Worm (Caenorhabditis elegans): ENCODE results near the gene fbxa-52.
"Not testable (repeated sequence)": the region's sequence is repeated elsewhere in the genome, so short reads cannot be mapped to it uniquely, and the experiment has no call there.

fbxa-52 gene

ce11 chrX:1687079-1687478 is 25.4 kb downstream of the fbxa-52 start, which contains the start of gene C36C9.11:
C36C9.11 (plus strand) TSS chrX:1687379.
- not testable (repeated sequence) for TF ChIP-seq pha-4 (tag; optimal IDR thresholded peaks at IDR 0.05); hlh-13 (GFP tag; optimal IDR thresholded peaks at IDR 0.05); pat-9 (tag; optimal IDR thresholded peaks at IDR 0.05)

DNA sequence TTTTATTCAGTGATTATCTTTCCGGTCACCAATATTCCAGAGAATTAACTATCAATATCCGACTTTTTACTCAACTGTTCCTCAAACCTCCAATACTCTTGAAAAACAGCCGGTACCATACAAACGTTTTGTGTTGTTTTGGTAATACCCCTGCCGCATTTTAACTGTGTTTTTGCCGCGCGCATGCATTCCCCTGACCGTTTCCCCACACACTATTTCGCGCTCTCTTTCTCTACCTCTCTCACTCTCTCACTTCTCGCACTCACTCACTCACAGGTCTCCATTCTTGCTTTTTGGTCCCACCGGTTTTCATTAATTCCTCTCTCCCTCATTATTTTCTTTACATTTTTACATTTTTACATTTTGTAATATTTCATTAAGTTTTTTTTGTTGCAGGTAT is 29.9 kb downstream of the fbxa-52 start, which contains the start of gene meg-4:
Gene meg-4 (plus strand): TSS at position 397 of the 400 bp plus-strand sequence.
- no peak for TF ChIP-seq pros-1 (tag; optimal IDR thresholded peaks at IDR 0.05)
- peak; percentile 84 for TF ChIP-seq sdc-2 (tag; optimal IDR thresholded peaks at IDR 0.05)

DNA sequence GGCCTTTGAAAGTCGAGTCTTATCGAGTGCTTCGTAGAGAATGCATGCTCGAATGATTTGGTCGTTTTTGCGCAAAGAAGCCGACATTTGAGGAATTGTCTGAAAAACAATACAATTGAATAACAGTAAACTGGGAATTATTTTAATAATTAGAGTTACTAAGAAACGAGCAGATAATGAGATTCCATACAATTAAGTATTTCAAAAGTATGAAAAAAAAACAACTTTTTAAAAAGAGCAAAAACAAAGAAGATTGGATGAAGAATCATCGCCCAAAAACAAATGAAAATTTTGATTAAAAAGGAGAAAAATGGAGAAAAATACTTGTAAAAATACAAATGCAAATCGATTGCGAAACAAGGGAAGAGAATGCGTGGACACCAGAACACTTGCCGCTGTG is 34.4 kb downstream of the fbxa-52 start, which contains the start of gene fbxa-170:
Gene fbxa-170 (minus strand): TSS at position 101 of the 400 bp plus-strand sequence.
- TF ChIP-seq ceh-2 (tag; optimal IDR thresholded peaks at IDR 0.05): no peak
- no peak for TF ChIP-seq ceh-30 (tag; optimal IDR thresholded peaks at IDR 0.05)
- no peak for TF ChIP-seq ceh-45 (GFP tag; IDR thresholded peaks at IDR 0.05)
- no peak for TF ChIP-seq fax-1 (tag; optimal IDR thresholded peaks at IDR 0.05)
- no peak for TF ChIP-seq fkh-10 (GFP tag; optimal IDR thresholded peaks at IDR 0.05)
- TF ChIP-seq ceh-6 (GFP tag; optimal IDR thresholded peaks at IDR 0.05): no peak
- no peak for TF ChIP-seq pag-3 (tag; optimal IDR thresholded peaks at IDR 0.05; ENCODE audit: borderline replicate concordance)
- no peak for TF ChIP-seq rnt-1 (tag; optimal IDR thresholded peaks at IDR 0.05)

- TF ChIP-seq che-1 (tag; optimal IDR thresholded peaks at IDR 0.05): no peak
- TF ChIP-seq pag-3 (tag; optimal IDR thresholded peaks at IDR 0.05; ENCODE audit: borderline replicate concordance): no peak
- TF ChIP-seq ceh-31 (tag; optimal IDR thresholded peaks at IDR 0.05): no peak
- no peak for TF ChIP-seq unc-86 (tag; optimal IDR thresholded peaks at IDR 0.05)
- TF ChIP-seq K09A11.1 (tag; optimal IDR thresholded peaks at IDR 0.05; ENCODE audit: insufficient read depth): no peak
- no peak for TF ChIP-seq ahr-1 (tag; optimal IDR thresholded peaks at IDR 0.05)
- no peak for TF ChIP-seq ceh-22 (tag; optimal IDR thresholded peaks at IDR 0.05)
- TF ChIP-seq tbx-7 (tag; optimal IDR thresholded peaks at IDR 0.05): no peak
- no peak for TF ChIP-seq dve-1 (tag; optimal IDR thresholded peaks at IDR 0.05)
- no peak for TF ChIP-seq hlh-13 (GFP tag; optimal IDR thresholded peaks at IDR 0.05)
- TF ChIP-seq ceh-14 (tag; optimal IDR thresholded peaks at IDR 0.05): no peak
- no peak for TF ChIP-seq ref-2 (tag; optimal IDR thresholded peaks at IDR 0.05)
- TF ChIP-seq ztf-16 (tag; optimal IDR thresholded peaks at IDR 0.05): no peak
- no peak for TF ChIP-seq ets-4 (tag; optimal IDR thresholded peaks at IDR 0.05)
- TF ChIP-seq hlh-30 (tag; optimal IDR thresholded peaks at IDR 0.05; ENCODE audit: insufficient read depth): no peak
- no peak for TF ChIP-seq pha-4 (tag; optimal IDR thresholded peaks at IDR 0.05)
- TF ChIP-seq ceh-18 (tag; optimal IDR thresholded peaks at IDR 0.05): no peak
- TF ChIP-seq hlh-6 (tag; optimal IDR thresholded peaks at IDR 0.05): no peak
Measured at ce11 chrX:1675879-1676278, 36.6 kb downstream of the fbxa-52 start.

DNA sequence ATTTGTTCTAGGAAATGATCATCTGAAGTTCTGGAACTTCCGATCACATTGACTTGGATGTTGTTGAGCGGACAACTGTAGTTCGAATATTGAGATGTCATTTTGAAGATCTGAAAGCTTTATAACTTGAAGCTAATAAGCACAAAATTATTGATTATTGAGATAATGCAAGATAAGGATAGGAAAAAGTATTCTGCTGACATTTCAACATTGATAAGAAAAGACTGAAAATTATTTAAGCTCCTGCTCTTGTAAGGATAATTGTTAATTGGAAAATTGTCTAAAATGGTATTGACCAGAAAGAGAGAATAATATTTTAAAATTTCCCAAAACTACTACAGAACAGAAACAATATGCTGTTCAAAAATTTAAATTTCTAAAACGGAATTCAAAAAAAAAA is 38.4 kb downstream of the fbxa-52 start, which contains the start of gene tbx-31:
Gene tbx-31 (minus strand): TSS at position 101 of the 400 bp plus-strand sequence.
- TF ChIP-seq nfya-1 (tag; optimal IDR thresholded peaks at IDR 0.05) (no peak), ceh-22 (tag; optimal IDR thresholded peaks at IDR 0.05) (no peak)

DNA sequence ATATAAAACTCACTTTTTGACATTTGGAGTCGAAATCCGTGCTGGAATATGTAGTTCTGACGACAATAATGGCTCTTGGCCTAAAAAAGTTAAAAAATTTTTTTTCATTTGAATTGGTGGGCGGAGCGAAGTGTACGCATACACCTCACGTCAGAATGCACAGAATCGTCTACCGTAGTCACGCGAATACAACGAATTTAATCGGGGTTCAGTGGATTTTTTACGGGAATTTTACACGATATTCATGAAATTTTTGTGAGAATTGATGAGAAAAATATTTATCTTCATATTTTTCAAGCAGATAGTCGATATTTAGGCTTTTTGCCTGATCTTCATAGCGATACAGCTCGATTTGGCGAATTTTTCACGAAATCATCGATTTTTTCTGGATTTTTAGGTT is 43.7 kb downstream of the fbxa-52 start, which contains the start of gene R09H3.3:
Gene R09H3.3 (minus strand): TSS at position 101 of the 400 bp plus-strand sequence.
- TF ChIP-seq ahr-1 (tag; optimal IDR thresholded peaks at IDR 0.05) (no peak), npax-4 (tag; optimal IDR thresholded peaks at IDR 0.05) (no peak), ets-4 (tag; optimal IDR thresholded peaks at IDR 0.05) (no peak), dve-1 (tag; optimal IDR thresholded peaks at IDR 0.05) (no peak), ceh-48 (tag; optimal IDR thresholded peaks at IDR 0.05) (no peak), pax-1 (tag; optimal IDR thresholded peaks at IDR 0.05) (no peak), hlh-30 (tag; optimal IDR thresholded peaks at IDR 0.05; ENCODE audit: insufficient read depth) (no peak), pqm-1 (tag; optimal IDR thresholded peaks at IDR 0.05) (no peak)

All from whole organism, late embryonic.